Worm (Caenorhabditis elegans) whole organism, late embryonic: Measurements from ENCODE around the gene C49F5.5.

ENCODE experiments used
- F13H6.1 ChIP-seq: sonication (generic microtip); optimal IDR thresholded peaks from 2 replicates; lab custom pipeline; 2016; ENCODE audit warnings: missing genetic modification characterization, missing compliant biosample characterization
- ceh-19 ChIP-seq: fragments of 200-800 bp; sonication (Bioruptor generic); optimal IDR thresholded peaks from 2 replicates; lab custom pipeline; 2018; ENCODE audit warnings: mild to moderate bottlenecking, missing genetic modification characterization, missing compliant biosample characterization
- ceh-24 ChIP-seq: sonication (generic microtip); optimal IDR thresholded peaks from 2 replicates; lab custom pipeline; 2016; ENCODE audit warnings: mild to moderate bottlenecking, missing genetic modification characterization, missing compliant biosample characterization
- dve-1 ChIP-seq: sonication (generic microtip); optimal IDR thresholded peaks from 2 replicates; lab custom pipeline; 2017; ENCODE audit warnings: antibody characterized with exemption, mild to moderate bottlenecking, missing genetic modification characterization, missing compliant biosample characterization
- fkh-10 ChIP-seq: fragments of 150-350 bp; optimal IDR thresholded peaks from 2 replicates; lab custom pipeline; 2014; ENCODE audit warnings: missing biosample characterization, missing genetic modification reagents, missing genetic modification characterization
- nhr-11 ChIP-seq: fragments of 150-350 bp; optimal IDR thresholded peaks from 2 replicates; lab custom pipeline; 2014; ENCODE audit warnings: missing biosample characterization, missing genetic modification characterization
- npax-4 ChIP-seq: sonication (generic microtip); optimal IDR thresholded peaks from 2 replicates; lab custom pipeline; 2016; ENCODE audit warnings: missing genetic modification characterization, missing compliant biosample characterization

- TF ChIP-seq F13H6.1 (tag; lab: Kevin White, UChicago) = no peak
- TF ChIP-seq fkh-10 (GFP tag; lab: Kevin White, UChicago) = no peak
- TF ChIP-seq nhr-11 (tag; lab: Kevin White, UChicago) = no peak
- TF ChIP-seq ceh-24 (tag; lab: Kevin White, UChicago) = no peak
- TF ChIP-seq dve-1 = no peak
- TF ChIP-seq npax-4 = no peak
- TF ChIP-seq ceh-19 = no peak
These were observed 6.8 kb downstream of the C49F5.5 start for ce11 chrX:11992778-11993177.
